Fruit fly (Drosophila melanogaster) S2 (cell line): Measurements from ENCODE around the gene CG4022.

Experiments used
- CG8478 ChIP-seq: fragments of >200 bp; optimal IDR thresholded peaks from 2 replicates; lab custom pipeline; 2018
- CTCF ChIP-seq, 2 experiments: fragments of >200 bp; optimal IDR thresholded peaks; 2 replicates each; lab custom pipeline; 2018

- TF ChIP-seq CTCF (optimal IDR thresholded peaks at IDR 0.05; lab: Kevin White, UChicago) (no peak), CG8478 (no peak)
Observed at dm6 chr3L:9396704-9397103, 13.9 kb downstream of the CG4022 start.
